Fruit fly (Drosophila melanogaster) whole organism, embryonic: Measurements from ENCODE around the gene CG34409.

ENCODE experiments used
- Abd-B ChIP-seq: fragments of 200-800 bp; sonication (Bioruptor generic); optimal IDR thresholded peaks from 2 replicates; lab custom pipeline; 2018; ENCODE audit warnings: missing biosample characterization, mild to moderate bottlenecking, missing genetic modification characterization, moderate library complexity
- Atf3 ChIP-seq: fragments of 200-800 bp; sonication (Bioruptor generic); optimal IDR thresholded peaks from 3 replicates; lab custom pipeline; 2016; ENCODE audit warnings: missing biosample characterization, missing genetic modification characterization
- Blimp-1 ChIP-seq: fragments of 200-800 bp; sonication (Bioruptor generic); optimal IDR thresholded peaks from 3 replicates; lab custom pipeline; 2018; ENCODE audit warnings: missing biosample characterization, missing genetic modification characterization, mild to moderate bottlenecking, moderate library complexity, missing genetic modification reagents
- BtbVII ChIP-seq: fragments of 200-800 bp; sonication (Bioruptor generic); optimal IDR thresholded peaks from 3 replicates; lab custom pipeline; 2017; ENCODE audit warnings: missing biosample characterization, mild to moderate bottlenecking, missing genetic modification characterization
- CG10321 ChIP-seq: fragments of 200-800 bp; sonication (Bioruptor generic); IDR thresholded peaks from 2 replicates; pipeline ENCODE4 v1.3.6; 2022; ENCODE audit warnings: missing biosample characterization, missing genetic modification characterization
- CG10366 ChIP-seq: fragments of 200-800 bp; sonication (Bioruptor generic); IDR thresholded peaks from 2 replicates; pipeline ENCODE4 v1.3.6; 2022; ENCODE audit warnings: missing biosample characterization, missing genetic modification characterization
- CG10543 ChIP-seq: fragments of 200-800 bp; sonication (Bioruptor generic); optimal IDR thresholded peaks from 3 replicates; lab custom pipeline; 2017; ENCODE audit warnings: missing biosample characterization, mild to moderate bottlenecking, missing genetic modification characterization, moderate library complexity
- CG10654 ChIP-seq: fragments of 200-800 bp; sonication (Bioruptor generic); optimal IDR thresholded peaks from 2 replicates; lab custom pipeline; 2016; ENCODE audit warnings: missing biosample characterization, missing genetic modification characterization
- CG1602 ChIP-seq: fragments of 200-800 bp; sonication (Bioruptor generic); optimal IDR thresholded peaks from 3 replicates; lab custom pipeline; 2016; ENCODE audit warnings: missing biosample characterization, missing genetic modification characterization
- CG1603 ChIP-seq: fragments of 200-800 bp; sonication (Bioruptor generic); optimal IDR thresholded peaks from 2 replicates; lab custom pipeline; 2019; ENCODE audit warnings: missing biosample characterization, mild to moderate bottlenecking, missing genetic modification characterization, moderate library complexity
- CG16779 ChIP-seq: fragments of 200-800 bp; sonication (Bioruptor generic); IDR thresholded peaks from 2 replicates; pipeline ENCODE4 v1.3.6; 2022; ENCODE audit warnings: missing biosample characterization, missing genetic modification characterization
- CG2875 ChIP-seq: fragments of 200-800 bp; sonication (Bioruptor generic); optimal IDR thresholded peaks from 2 replicates; lab custom pipeline; 2017; ENCODE audit warnings: missing biosample characterization, mild to moderate bottlenecking, missing genetic modification characterization, missing genetic modification reagents
- CG2889 ChIP-seq: fragments of 200-800 bp; sonication (Bioruptor generic); IDR thresholded peaks from 3 replicates; pipeline ENCODE4 v1.3.6; 2022; ENCODE audit warnings: missing biosample characterization, missing genetic modification characterization
- CG3163 ChIP-seq: fragments of 200-800 bp; sonication (Bioruptor generic); optimal IDR thresholded peaks from 3 replicates; lab custom pipeline; 2016; ENCODE audit warnings: missing biosample characterization, missing genetic modification characterization
- CG34224 ChIP-seq: fragments of 200-800 bp; sonication (Bioruptor generic); IDR thresholded peaks from 3 replicates; pipeline ENCODE4 v1.3.6; 2022; ENCODE audit warnings: missing biosample characterization, missing genetic modification characterization; ENCODE audit not compliant: partially characterized antibody
- CG4282 ChIP-seq: fragments of 200-800 bp; sonication (Bioruptor generic); optimal IDR thresholded peaks from 2 replicates; lab custom pipeline; 2016; ENCODE audit warnings: missing biosample characterization, missing genetic modification characterization
- CG4707 ChIP-seq: fragments of 200-800 bp; sonication (Bioruptor generic); optimal IDR thresholded peaks from 2 replicates; lab custom pipeline; 2018; ENCODE audit warnings: missing biosample characterization, mild to moderate bottlenecking, missing genetic modification characterization, moderate library complexity
- CG7556 ChIP-seq: fragments of 200-800 bp; sonication (Bioruptor generic); optimal IDR thresholded peaks from 2 replicates; lab custom pipeline; 2017; ENCODE audit warnings: missing biosample characterization, mild to moderate bottlenecking, missing genetic modification characterization
- CG9215 ChIP-seq: fragments of 200-800 bp; sonication (Bioruptor generic); IDR thresholded peaks from 2 replicates; pipeline ENCODE4 v1.3.6; 2022; ENCODE audit warnings: missing biosample characterization, missing genetic modification characterization
- Dad ChIP-seq: fragments of 200-800 bp; sonication (Bioruptor generic); optimal IDR thresholded peaks from 3 replicates; lab custom pipeline; 2016; ENCODE audit warnings: missing biosample characterization, missing genetic modification characterization
- GATAe ChIP-seq: fragments of 200-800 bp; sonication (Bioruptor generic); conservative IDR thresholded peaks from 2 replicates; pipeline ENCODE4 v1.3.6; 2022; ENCODE audit warnings: missing biosample characterization, missing genetic modification characterization
- HLH54F ChIP-seq: fragments of 200-800 bp; sonication (Bioruptor generic); optimal IDR thresholded peaks from 3 replicates; lab custom pipeline; 2016; ENCODE audit warnings: missing biosample characterization, missing genetic modification characterization
- Med ChIP-seq: fragments of 200-800 bp; sonication (Bioruptor generic); peaks from one replicate; lab custom pipeline; 2016; ENCODE audit warnings: missing biosample characterization, missing genetic modification characterization, mild to moderate bottlenecking, inconsistent platforms, moderate library complexity
- NC2β ChIP-seq: fragments of 200-800 bp; sonication (Bioruptor generic); optimal IDR thresholded peaks from 2 replicates; lab custom pipeline; 2016; ENCODE audit warnings: missing biosample characterization, missing genetic modification characterization
- Oaz ChIP-seq: fragments of 200-800 bp; sonication (Bioruptor generic); IDR thresholded peaks from 2 replicates; pipeline ENCODE4 v1.3.6; 2022; ENCODE audit warnings: missing biosample characterization, missing genetic modification characterization
- ato ChIP-seq: fragments of 200-800 bp; sonication (Bioruptor generic); IDR thresholded peaks from 2 replicates; pipeline ENCODE4 v1.3.6; 2022; ENCODE audit warnings: missing biosample characterization, missing genetic modification characterization; ENCODE audit not compliant: partially characterized antibody
- bigmax ChIP-seq: fragments of 200-800 bp; sonication (Bioruptor generic); optimal IDR thresholded peaks from 2 replicates; lab custom pipeline; 2018; ENCODE audit warnings: missing biosample characterization, mild to moderate bottlenecking, missing genetic modification characterization
- cas ChIP-seq: fragments of 200-800 bp; sonication (Bioruptor generic); IDR thresholded peaks from 2 replicates; pipeline ENCODE4 v1.3.6; 2022; ENCODE audit warnings: missing biosample characterization, missing genetic modification characterization
- croc ChIP-seq: fragments of 200-800 bp; sonication (Bioruptor generic); conservative IDR thresholded peaks from 3 replicates; pipeline ENCODE4 v1.3.6; 2022; ENCODE audit warnings: missing biosample characterization, missing genetic modification characterization
- dati ChIP-seq: fragments of 200-800 bp; sonication (Bioruptor generic); IDR thresholded peaks from 2 replicates; pipeline ENCODE4 v1.3.6; 2022; ENCODE audit warnings: missing biosample characterization, missing genetic modification characterization
- eyg ChIP-seq: fragments of 200-800 bp; sonication (Bioruptor generic); optimal IDR thresholded peaks from 3 replicates; lab custom pipeline; 2016; ENCODE audit warnings: missing biosample characterization, missing genetic modification characterization
- ftz-f1 ChIP-seq: fragments of 200-800 bp; sonication (Bioruptor generic); optimal IDR thresholded peaks from 2 replicates; lab custom pipeline; 2016; ENCODE audit warnings: missing biosample characterization, missing genetic modification characterization
- gsb ChIP-seq: fragments of 200-800 bp; sonication (Bioruptor generic); IDR thresholded peaks from 2 replicates; pipeline ENCODE4 v1.3.6; 2022; ENCODE audit warnings: missing biosample characterization, missing genetic modification characterization
- gt ChIP-seq: fragments of 200-800 bp; sonication (Bioruptor generic); IDR thresholded peaks from 2 replicates; pipeline ENCODE4 v1.3.6; 2022; ENCODE audit warnings: missing biosample characterization, missing genetic modification characterization
- insv ChIP-seq, 2 experiments: fragments of 200-800 bp; sonication (Bioruptor generic); optimal IDR thresholded peaks; 3 replicates each; lab custom pipeline; 2016 to 2018; ENCODE audit warnings: missing biosample characterization in 2 of 2, missing genetic modification characterization in 2 of 2
- lab ChIP-seq: fragments of 200-800 bp; sonication (Bioruptor generic); optimal IDR thresholded peaks from 3 replicates; lab custom pipeline; 2017; ENCODE audit warnings: missing biosample characterization, missing genetic modification characterization, mild to moderate bottlenecking, moderate library complexity, missing genetic modification reagents
- lilli ChIP-seq: fragments of 200-800 bp; sonication (Bioruptor generic); optimal IDR thresholded peaks from 3 replicates; lab custom pipeline; 2016; ENCODE audit warnings: missing biosample characterization, missing genetic modification characterization
- lola ChIP-seq, 3 experiments: fragments of >200 bp in 2 of 3; fragments of 200-800 bp in 1 of 3; sonication (Bioruptor generic) in 1 of 3; optimal IDR thresholded peaks; 2 replicates each; lab custom pipeline; 2017 to 2019; ENCODE audit warnings: missing biosample characterization in 3 of 3, missing genetic modification characterization in 3 of 3, mild to moderate bottlenecking in 1 of 3, moderate library complexity in 1 of 3
- luna ChIP-seq: fragments of 200-800 bp; sonication (Bioruptor generic); optimal IDR thresholded peaks from 2 replicates; lab custom pipeline; 2016; ENCODE audit warnings: missing biosample characterization, missing genetic modification characterization
- nom ChIP-seq: fragments of 200-800 bp; sonication (Bioruptor generic); optimal IDR thresholded peaks from 2 replicates; lab custom pipeline; 2017; ENCODE audit warnings: missing biosample characterization, missing genetic modification characterization, mild to moderate bottlenecking, moderate library complexity, missing genetic modification reagents
- oc ChIP-seq: fragments of 200-800 bp; sonication (Bioruptor generic); optimal IDR thresholded peaks from 2 replicates; lab custom pipeline; 2018; ENCODE audit warnings: missing biosample characterization, mild to moderate bottlenecking, missing genetic modification characterization, moderate library complexity
- repo ChIP-seq: fragments of 200-800 bp; sonication (Bioruptor generic); optimal IDR thresholded peaks from 2 replicates; lab custom pipeline; 2016; ENCODE audit warnings: missing biosample characterization, missing genetic modification characterization
- ro ChIP-seq: fragments of 200-800 bp; sonication (Bioruptor generic); IDR thresholded peaks from 2 replicates; pipeline ENCODE4 v1.3.6; 2022; ENCODE audit warnings: missing biosample characterization, missing genetic modification characterization
- sim ChIP-seq: fragments of 200-800 bp; sonication (Bioruptor generic); IDR thresholded peaks from 2 replicates; pipeline ENCODE4 v1.3.6; 2022; ENCODE audit warnings: missing biosample characterization, missing genetic modification characterization
- slbo ChIP-seq: fragments of 200-800 bp; sonication (Bioruptor generic); IDR thresholded peaks from 2 replicates; pipeline ENCODE4 v1.3.6; 2022; ENCODE audit warnings: missing biosample characterization, missing genetic modification characterization
- stwl ChIP-seq: fragments of 200-800 bp; sonication (Bioruptor generic); optimal IDR thresholded peaks from 3 replicates; lab custom pipeline; 2018; ENCODE audit warnings: missing biosample characterization, mild to moderate bottlenecking, missing genetic modification characterization, moderate library complexity

CG34409 gene

dm6 chr3R:9767620-9768592 lies 21.7 kb upstream of the CG34409 start, which contains the start of gene Naa80 (continued):
- TF ChIP-seq gt = no peak
- TF ChIP-seq cas (GFP tag; lab: Robert Waterston, UW) = peak; percentile 26; the same call in 1 of the 2 replicates
- TF ChIP-seq HLH54F (GFP tag; lab: Kevin White, UChicago) = peak; percentile 83
- no peak for TF ChIP-seq GATAe (GFP tag; lab: Robert Waterston, UW)
- TF ChIP-seq CG1602 (GFP tag; lab: Kevin White, UChicago) = peak; percentile 21
- TF ChIP-seq Abd-B (GFP tag; lab: Kevin White, UChicago) = peak; percentile 15
- TF ChIP-seq Blimp-1 (GFP tag; lab: Kevin White, UChicago) = no peak
- peak; percentile 4 for TF ChIP-seq BtbVII (GFP tag; lab: Kevin White, UChicago)
- peak; percentile 72 for TF ChIP-seq CG10543 (GFP tag; lab: Kevin White, UChicago)
- TF ChIP-seq Dad (GFP tag; lab: Kevin White, UChicago) = peak; percentile 69
- TF ChIP-seq ro (GFP tag; lab: Robert Waterston, UW) = no peak
- TF ChIP-seq CG34224 (GFP tag; lab: Robert Waterston, UW) = peak; percentile 53; the same call in 2 of the 3 replicates
- TF ChIP-seq luna (GFP tag; lab: Kevin White, UChicago) = peak; percentile 49
- TF ChIP-seq Oaz = no peak
- TF ChIP-seq CG3163 (GFP tag; lab: Kevin White, UChicago) = peak; percentile 67
- peak; percentile 45 for TF ChIP-seq Atf3 (GFP tag; lab: Kevin White, UChicago)
- peak; percentile 77 for TF ChIP-seq stwl
- TF ChIP-seq lola (GFP tag; optimal IDR thresholded peaks at IDR 0.05; lab: Kevin White, UChicago) = no peak
- peak; percentile 88 for TF ChIP-seq slbo (GFP tag; lab: Robert Waterston, UW)
- no peak for TF ChIP-seq sim
- peak; percentile 7 for TF ChIP-seq CG4707
- TF ChIP-seq CG10654 (GFP tag; lab: Kevin White, UChicago) = peak; percentile 51
- peak; percentile 31 for TF ChIP-seq NC2β (GFP tag; lab: Kevin White, UChicago)
- 0 out of 3 replicates have a peak, but pooled peaks have one; percentile 10 for TF ChIP-seq CG2889
- no peak for TF ChIP-seq croc (GFP tag; lab: Robert Waterston, UW)
- peak; percentile 57 for TF ChIP-seq repo (GFP tag; lab: Kevin White, UChicago)
- peak; percentile 41; the same call in 1 of the 2 replicates for TF ChIP-seq CG10366 (GFP tag; lab: Robert Waterston, UW)
- peak in 1 of 2 experiments; percentile 41 for TF ChIP-seq insv (GFP tag; optimal IDR thresholded peaks at IDR 0.05; lab: Kevin White, UChicago)
- TF ChIP-seq oc = no peak
- TF ChIP-seq lilli (GFP tag; lab: Kevin White, UChicago) = peak; percentile 75
- TF ChIP-seq CG16779 = peak; percentile 73; the same call in 1 of the 2 replicates
- no peak; the same call in 1 of the 2 replicates for TF ChIP-seq gsb
- TF ChIP-seq lab (GFP tag; lab: Kevin White, UChicago) = peak; percentile 83

DNA sequence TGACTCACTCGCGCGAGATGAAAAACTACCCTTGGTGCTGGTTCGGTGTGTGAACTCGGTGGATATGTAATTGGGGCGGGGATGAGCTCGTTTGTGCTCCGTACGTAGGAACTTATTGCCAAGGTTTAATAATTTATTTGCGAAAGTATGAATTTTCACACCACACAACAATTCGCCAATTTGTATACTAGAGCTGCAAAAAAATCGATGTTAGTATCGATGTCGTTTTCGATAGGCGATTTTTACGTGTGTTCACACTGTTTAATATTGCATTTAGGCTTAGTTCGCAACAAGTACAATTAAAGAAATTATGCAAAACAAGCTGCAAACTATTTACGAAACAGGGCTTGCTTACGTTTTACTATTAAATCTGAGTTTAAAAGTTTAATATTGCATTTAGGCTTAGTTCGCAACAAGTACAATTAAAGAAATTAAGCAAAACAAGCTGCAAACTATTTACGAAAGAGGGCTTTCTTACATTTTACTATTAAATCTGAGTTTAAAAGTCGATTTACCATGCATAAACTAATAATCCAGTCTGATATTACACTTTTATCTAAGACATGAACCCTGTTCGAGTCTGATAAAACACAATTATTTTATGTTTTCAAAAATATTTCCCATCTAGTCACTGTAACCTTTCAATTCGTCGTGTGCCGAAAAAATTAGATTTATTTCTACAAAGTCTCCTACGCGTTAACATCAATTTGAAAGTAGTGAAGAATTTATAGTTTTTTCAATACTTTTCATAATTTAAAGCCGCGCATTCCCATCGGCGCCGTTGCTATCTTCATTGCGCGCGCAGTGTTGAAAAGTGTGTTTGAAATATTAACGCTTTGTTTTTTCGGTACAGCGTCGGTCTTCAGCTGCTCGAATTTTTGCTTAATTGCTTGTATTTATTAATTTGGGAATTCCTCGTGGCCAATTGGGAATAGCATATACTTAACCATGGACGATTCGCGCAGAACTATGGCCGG lies 17.1 kb upstream of the CG34409 start, which contains the start of the genes Snap24 and CG8478:
Gene Snap24 (minus strand): TSS at position 196 of the 977 bp plus-strand sequence.
Gene CG8478 (plus strand): TSS at position 696 of the 977 bp plus-strand sequence.
- TF ChIP-seq ftz-f1 (GFP tag; lab: Kevin White, UChicago) (no peak), ato (GFP tag; lab: Robert Waterston, UW) (peak; percentile 80), CG9215 (no peak), CG7556 (no peak), CG34224 (GFP tag; lab: Robert Waterston, UW) (peak; percentile 79), eyg (GFP tag; lab: Kevin White, UChicago) (no peak), nom (GFP tag; lab: Kevin White, UChicago) (no peak), CG1603 (tag; lab: Kevin White, UChicago) (peak; percentile 17), bigmax (no peak), Med (GFP tag; lab: Kevin White, UChicago) (peak; percentile 70), CG4282 (GFP tag; lab: Kevin White, UChicago) (no peak), dati (GFP tag; lab: Robert Waterston, UW) (no peak), CG10321 (GFP tag; lab: Robert Waterston, UW) (no peak), CG2875 (no peak)
